Fruit fly (Drosophila melanogaster) whole organism, embryonic: Measurements from ENCODE around the gene Noa36.

ENCODE experiments used
- Adf1 ChIP-seq: fragments of 200-800 bp; sonication (Bioruptor generic); IDR thresholded peaks from 2 replicates; pipeline ENCODE4 v1.3.6; 2022; ENCODE audit warnings: missing biosample characterization, missing genetic modification characterization
- BEAF-32 ChIP-seq: fragments of 200-800 bp; sonication (Bioruptor generic); optimal IDR thresholded peaks from 3 replicates; lab custom pipeline; 2017; ENCODE audit warnings: missing biosample characterization, missing genetic modification characterization, mild to moderate bottlenecking, moderate library complexity, missing genetic modification reagents
- CG10209 ChIP-seq: fragments of 200-800 bp; sonication (Bioruptor generic); optimal IDR thresholded peaks from 3 replicates; lab custom pipeline; 2017; ENCODE audit warnings: missing biosample characterization, mild to moderate bottlenecking, missing genetic modification characterization, missing genetic modification reagents
- CG10321 ChIP-seq: fragments of 200-800 bp; sonication (Bioruptor generic); IDR thresholded peaks from 2 replicates; pipeline ENCODE4 v1.3.6; 2022; ENCODE audit warnings: missing biosample characterization, missing genetic modification characterization
- CG10543 ChIP-seq: fragments of 200-800 bp; sonication (Bioruptor generic); optimal IDR thresholded peaks from 3 replicates; lab custom pipeline; 2017; ENCODE audit warnings: missing biosample characterization, mild to moderate bottlenecking, missing genetic modification characterization, moderate library complexity
- CG11695 ChIP-seq: fragments of 200-800 bp; sonication (Bioruptor generic); IDR thresholded peaks from 3 replicates; pipeline ENCODE4 v1.3.6; 2022; ENCODE audit warnings: missing biosample characterization, missing genetic modification characterization
- CG12744 ChIP-seq: fragments of 200-800 bp; sonication (Bioruptor generic); optimal IDR thresholded peaks from 2 replicates; lab custom pipeline; 2016; ENCODE audit warnings: missing biosample characterization, missing genetic modification characterization
- CG14965 ChIP-seq: fragments of 200-800 bp; sonication (Bioruptor generic); optimal IDR thresholded peaks from 2 replicates; lab custom pipeline; 2016; ENCODE audit warnings: missing biosample characterization, missing genetic modification characterization, borderline replicate concordance
- CG1602 ChIP-seq: fragments of 200-800 bp; sonication (Bioruptor generic); optimal IDR thresholded peaks from 3 replicates; lab custom pipeline; 2016; ENCODE audit warnings: missing biosample characterization, missing genetic modification characterization
- CG1603 ChIP-seq: fragments of 200-800 bp; sonication (Bioruptor generic); optimal IDR thresholded peaks from 2 replicates; lab custom pipeline; 2019; ENCODE audit warnings: missing biosample characterization, mild to moderate bottlenecking, missing genetic modification characterization, moderate library complexity
- CG16813 ChIP-seq: fragments of 200-800 bp; sonication (Bioruptor generic); IDR thresholded peaks from 3 replicates; pipeline ENCODE4 v1.3.6; 2022; ENCODE audit warnings: missing biosample characterization, missing genetic modification characterization; ENCODE audit not compliant: partially characterized antibody
- CG16815 ChIP-seq: fragments of 200-800 bp; sonication (Bioruptor generic); optimal IDR thresholded peaks from 3 replicates; lab custom pipeline; 2017; ENCODE audit warnings: missing biosample characterization, mild to moderate bottlenecking, missing genetic modification characterization
- CG16863 ChIP-seq: fragments of 200-800 bp; sonication (Bioruptor generic); optimal IDR thresholded peaks from 3 replicates; lab custom pipeline; 2016; ENCODE audit warnings: missing biosample characterization, missing genetic modification characterization
- CG18599 ChIP-seq: fragments of 200-800 bp; sonication (Bioruptor generic); optimal IDR thresholded peaks from 3 replicates; lab custom pipeline; 2017; ENCODE audit warnings: missing biosample characterization, missing genetic modification characterization, mild to moderate bottlenecking, moderate library complexity, missing genetic modification reagents
- CG2875 ChIP-seq: fragments of 200-800 bp; sonication (Bioruptor generic); optimal IDR thresholded peaks from 2 replicates; lab custom pipeline; 2017; ENCODE audit warnings: missing biosample characterization, mild to moderate bottlenecking, missing genetic modification characterization, missing genetic modification reagents
- CG31224 ChIP-seq: fragments of 200-800 bp; sonication (Bioruptor generic); IDR thresholded peaks from 2 replicates; pipeline ENCODE4 v1.3.6; 2022; ENCODE audit warnings: missing biosample characterization, missing genetic modification characterization
- CG32767 ChIP-seq: fragments of 200-800 bp; sonication (Bioruptor generic); IDR thresholded peaks from 2 replicates; pipeline ENCODE4 v1.3.6; 2022; ENCODE audit warnings: missing biosample characterization, missing genetic modification characterization
- CG6175 ChIP-seq: fragments of 200-800 bp; sonication (Bioruptor generic); IDR thresholded peaks from 3 replicates; pipeline ENCODE4 v1.3.6; 2022; ENCODE audit warnings: missing biosample characterization, missing genetic modification characterization
- CG6683 ChIP-seq: fragments of 200-800 bp; sonication (Bioruptor generic); optimal IDR thresholded peaks from 2 replicates; lab custom pipeline; 2017; ENCODE audit warnings: missing biosample characterization, mild to moderate bottlenecking, missing genetic modification characterization, missing genetic modification reagents
- CG6854 ChIP-seq: fragments of 200-800 bp; sonication (Bioruptor generic); optimal IDR thresholded peaks from 3 replicates; lab custom pipeline; 2017; ENCODE audit warnings: missing biosample characterization, mild to moderate bottlenecking, missing genetic modification characterization
- CG7839 ChIP-seq: fragments of 200-800 bp; sonication (Bioruptor generic); optimal IDR thresholded peaks from 3 replicates; lab custom pipeline; 2018; ENCODE audit warnings: missing biosample characterization, mild to moderate bottlenecking, missing genetic modification characterization, moderate library complexity
- CG8944 ChIP-seq: fragments of 200-800 bp; sonication (Bioruptor generic); optimal IDR thresholded peaks from 3 replicates; lab custom pipeline; 2016; ENCODE audit warnings: missing biosample characterization, missing genetic modification characterization
- Dad ChIP-seq: fragments of 200-800 bp; sonication (Bioruptor generic); optimal IDR thresholded peaks from 3 replicates; lab custom pipeline; 2016; ENCODE audit warnings: missing biosample characterization, missing genetic modification characterization
- Ets65A ChIP-seq: fragments of 200-800 bp; sonication (Bioruptor generic); peaks from one replicate; lab custom pipeline; 2016; ENCODE audit warnings: missing biosample characterization, missing genetic modification characterization
- HLH4C ChIP-seq: fragments of 200-800 bp; sonication (Bioruptor generic); IDR thresholded peaks from 3 replicates; pipeline ENCODE4 v1.3.6; 2022; ENCODE audit warnings: missing biosample characterization, missing genetic modification characterization; ENCODE audit not compliant: partially characterized antibody
- HLHmδ ChIP-seq: fragments of 200-800 bp; sonication (Bioruptor generic); optimal IDR thresholded peaks from 2 replicates; lab custom pipeline; 2018; ENCODE audit warnings: missing biosample characterization, mild to moderate bottlenecking, missing genetic modification characterization, moderate library complexity
- ap ChIP-seq: fragments of 200-800 bp; sonication (Bioruptor generic); IDR thresholded peaks from 2 replicates; pipeline ENCODE4 v1.3.6; 2022; ENCODE audit warnings: missing biosample characterization, missing genetic modification characterization
- bsh ChIP-seq, 2 experiments: fragments of 200-800 bp; sonication (Bioruptor generic); optimal IDR thresholded peaks; 2 replicates each; lab custom pipeline; 2017 to 2018; ENCODE audit warnings: mild to moderate bottlenecking in 2 of 2, missing biosample characterization in 2 of 2, missing genetic modification characterization in 2 of 2, moderate library complexity in 1 of 2
- chm ChIP-seq: fragments of 200-800 bp; sonication (Bioruptor generic); IDR thresholded peaks from 2 replicates; pipeline ENCODE4 v1.3.6; 2022; ENCODE audit warnings: missing biosample characterization, missing genetic modification characterization
- ci ChIP-seq: fragments of 200-800 bp; sonication (Bioruptor generic); IDR thresholded peaks from 3 replicates; pipeline ENCODE4 v1.3.6; 2022; ENCODE audit warnings: missing biosample characterization, missing genetic modification characterization
- dmrt11E ChIP-seq: fragments of 200-800 bp; sonication (Bioruptor generic); optimal IDR thresholded peaks from 3 replicates; lab custom pipeline; 2018; ENCODE audit warnings: missing biosample characterization, mild to moderate bottlenecking, missing genetic modification characterization, moderate library complexity
- fd96Cb ChIP-seq: fragments of 200-800 bp; sonication (Bioruptor generic); optimal IDR thresholded peaks from 2 replicates; lab custom pipeline; 2018; ENCODE audit warnings: missing biosample characterization, mild to moderate bottlenecking, missing genetic modification characterization, moderate library complexity
- gem ChIP-seq: fragments of 200-800 bp; sonication (Bioruptor generic); optimal IDR thresholded peaks from 2 replicates; lab custom pipeline; 2019; ENCODE audit warnings: missing biosample characterization, mild to moderate bottlenecking, missing genetic modification characterization, moderate library complexity
- gfzf ChIP-seq: fragments of 200-800 bp; sonication (Bioruptor generic); optimal IDR thresholded peaks from 2 replicates; lab custom pipeline; 2016; ENCODE audit warnings: missing biosample characterization, mild to moderate bottlenecking, missing genetic modification characterization, moderate library complexity
- grau ChIP-seq: fragments of 200-800 bp; optimal IDR thresholded peaks from 3 replicates; lab custom pipeline; 2019; ENCODE audit warnings: missing biosample characterization, mild to moderate bottlenecking, missing genetic modification characterization, moderate library complexity
- row ChIP-seq: fragments of 200-800 bp; sonication (Bioruptor generic); IDR thresholded peaks from 3 replicates; pipeline ENCODE4 v1.3.6; 2022; ENCODE audit warnings: missing biosample characterization, missing genetic modification characterization
- run ChIP-seq: fragments of 200-800 bp; sonication (Bioruptor generic); optimal IDR thresholded peaks from 3 replicates; lab custom pipeline; 2018; ENCODE audit warnings: missing biosample characterization, mild to moderate bottlenecking, missing genetic modification characterization
- sob ChIP-seq: fragments of 200-800 bp; sonication (Bioruptor generic); IDR thresholded peaks from 2 replicates; pipeline ENCODE4 v1.3.6; 2022; ENCODE audit warnings: missing biosample characterization, missing genetic modification characterization
- vnd ChIP-seq: fragments of 200-800 bp; sonication (Bioruptor generic); IDR thresholded peaks from 3 replicates; pipeline ENCODE4 v1.3.6; 2022; ENCODE audit warnings: missing biosample characterization, missing genetic modification characterization; ENCODE audit not compliant: partially characterized antibody
- zfh1 ChIP-seq: fragments of 200-800 bp; sonication (Bioruptor generic); IDR thresholded peaks from 3 replicates; pipeline ENCODE4 v1.3.6; 2022; ENCODE audit warnings: missing biosample characterization, missing genetic modification characterization

Noa36 gene

dm6 chr3R:28562654-28563198 is 36.4 kb downstream of the Noa36 start (continued):
- peak; percentile 74 for TF ChIP-seq Ets65A (GFP tag; lab: Kevin White, UChicago)
- TF ChIP-seq ci (GFP tag; lab: Robert Waterston, UW), result 0 out of 3 replicates have a peak, but pooled peaks have one; percentile 23
- TF ChIP-seq CG1603 (tag; lab: Kevin White, UChicago), result peak; percentile 15
- TF ChIP-seq bsh (GFP tag; optimal IDR thresholded peaks at IDR 0.05; lab: Kevin White, UChicago), result peak in 1 of 2 experiments; percentile 39
- TF ChIP-seq CG16815 (GFP tag; lab: Kevin White, UChicago), result no peak
- TF ChIP-seq zfh1, result 0 out of 3 replicates have a peak, but pooled peaks have one; percentile 25
- TF ChIP-seq CG31224 (GFP tag; lab: Robert Waterston, UW), result no peak
- no peak for TF ChIP-seq Dad (GFP tag; lab: Kevin White, UChicago)
- TF ChIP-seq dmrt11E, result peak; percentile 41
- peak; percentile 52; the same call in 1 of the 3 replicates for TF ChIP-seq HLH4C (GFP tag; lab: Robert Waterston, UW)
- no peak for TF ChIP-seq CG6175 (GFP tag; lab: Robert Waterston, UW)
- TF ChIP-seq CG8944 (GFP tag; lab: Kevin White, UChicago), result no peak
- TF ChIP-seq CG12744 (GFP tag; lab: Kevin White, UChicago), result no peak
- no peak for TF ChIP-seq CG32767 (GFP tag; lab: Robert Waterston, UW)
- TF ChIP-seq CG6683 (GFP tag; lab: Kevin White, UChicago), result no peak
- no peak for TF ChIP-seq CG6854 (GFP tag; lab: Kevin White, UChicago)
- TF ChIP-seq CG14965 (GFP tag; lab: Kevin White, UChicago), result no peak
- no peak for TF ChIP-seq CG10543
- peak; percentile 1 for TF ChIP-seq grau (tag; lab: Kevin White, UChicago)
- peak; percentile 23 for TF ChIP-seq fd96Cb
- 0 out of 3 replicates have a peak, but pooled peaks have one; percentile 11 for TF ChIP-seq vnd (GFP tag; lab: Robert Waterston, UW)
- TF ChIP-seq ap (GFP tag; lab: Robert Waterston, UW), result 0 out of 2 replicates have a peak, but pooled peaks have one; percentile 6
- TF ChIP-seq CG2875 (GFP tag; lab: Kevin White, UChicago), result no peak
- TF ChIP-seq CG10209, result no peak
- no peak for TF ChIP-seq sob
- TF ChIP-seq run (tag; lab: Kevin White, UChicago), result no peak
- TF ChIP-seq Adf1 (GFP tag; lab: Robert Waterston, UW), result no peak
- no peak for TF ChIP-seq HLHmδ
- no peak for TF ChIP-seq CG1602
- TF ChIP-seq gem (tag; lab: Kevin White, UChicago), result peak; percentile 46
- TF ChIP-seq gfzf (GFP tag; lab: Kevin White, UChicago), result no peak
- no peak for TF ChIP-seq CG11695 (GFP tag; lab: Robert Waterston, UW)
- TF ChIP-seq CG7839 (tag; lab: Kevin White, UChicago), result peak; percentile 6
- no peak for TF ChIP-seq CG16863
- TF ChIP-seq chm (GFP tag; lab: Robert Waterston, UW), result no peak
- peak; percentile 45 for TF ChIP-seq row (GFP tag; lab: Robert Waterston, UW)
- no peak for TF ChIP-seq CG10321
- peak; percentile 58; the same call in 2 of the 3 replicates for TF ChIP-seq CG16813
- TF ChIP-seq BEAF-32 (GFP tag; lab: Kevin White, UChicago), result no peak
- no peak for TF ChIP-seq CG18599
